Worm (Caenorhabditis elegans): Measurements from ENCODE around the gene gldi-4.

DNA sequence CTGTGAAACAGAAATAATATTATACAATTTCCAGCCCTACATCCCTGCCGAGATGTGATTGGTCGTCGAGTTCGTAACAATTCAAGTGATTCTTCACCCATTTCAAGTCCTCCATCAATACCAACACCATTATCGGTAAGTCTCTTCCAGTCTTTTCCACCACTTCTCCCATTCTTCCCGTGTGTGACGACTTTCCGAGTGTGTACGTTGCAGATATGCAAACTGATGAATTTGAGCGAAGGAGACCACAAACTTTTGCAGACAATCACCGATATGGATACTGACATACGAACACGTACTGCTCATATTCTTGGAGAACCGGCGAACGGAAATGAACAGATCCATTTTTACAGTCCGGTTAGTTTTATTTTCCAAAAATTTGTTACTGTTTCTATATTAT is 34.1 kb downstream of the gldi-4 start:
- TF ChIP-seq aly-2 (tag; optimal IDR thresholded peaks at IDR 0.05) (no peak), fos-1 (tag; optimal IDR thresholded peaks at IDR 0.05) (no peak), snpc-4 (tag; optimal IDR thresholded peaks at IDR 0.05) (no peak)
